Worm (Caenorhabditis elegans): ENCODE measurements around the gene uaf-1.

The uaf-1 gene

ce11 chrIII:1054096-1054495, 22.3 kb downstream of the uaf-1 start:
- TF ChIP-seq W03F9.2 (tag; optimal IDR thresholded peaks at IDR 0.05) (no peak), dao-5 (tag; optimal IDR thresholded peaks at IDR 0.05) (no peak), him-1 (tag; optimal IDR thresholded peaks at IDR 0.05) (no peak)

- no peak for TF ChIP-seq dao-5 (tag; optimal IDR thresholded peaks at IDR 0.05)
- no peak for TF ChIP-seq him-1 (tag; optimal IDR thresholded peaks at IDR 0.05)
- TF ChIP-seq W03F9.2 (tag; optimal IDR thresholded peaks at IDR 0.05): no peak
These were observed 23.3 kb downstream of the uaf-1 start, which contains the start of gene fbxo-11.2 for ce11 chrIII:1053067-1053466. TSS of gene fbxo-11.2 (minus strand) at chrIII:1053242.

- TF ChIP-seq dao-5 (tag; optimal IDR thresholded peaks at IDR 0.05) (no peak), him-1 (tag; optimal IDR thresholded peaks at IDR 0.05) (no peak), W03F9.2 (tag; optimal IDR thresholded peaks at IDR 0.05) (no peak)
These were observed 24.1 kb downstream of the uaf-1 start for ce11 chrIII:1052291-1052690.

ce11 chrIII:1051877-1052276, 24.5 kb downstream of the uaf-1 start:
- TF ChIP-seq W03F9.2 (tag; optimal IDR thresholded peaks at IDR 0.05) (no peak), him-1 (tag; optimal IDR thresholded peaks at IDR 0.05) (no peak), dao-5 (tag; optimal IDR thresholded peaks at IDR 0.05) (no peak)

- TF ChIP-seq W03F9.2 (tag; optimal IDR thresholded peaks at IDR 0.05) (no peak), him-1 (tag; optimal IDR thresholded peaks at IDR 0.05) (no peak), dao-5 (tag; optimal IDR thresholded peaks at IDR 0.05) (no peak)
These were observed 32.6 kb downstream of the uaf-1 start for ce11 chrIII:1043790-1044189.

- TF ChIP-seq dao-5 (tag; optimal IDR thresholded peaks at IDR 0.05) (no peak), him-1 (tag; optimal IDR thresholded peaks at IDR 0.05) (no peak), W03F9.2 (tag; optimal IDR thresholded peaks at IDR 0.05) (no peak)
These were observed 36.3 kb downstream of the uaf-1 start for ce11 chrIII:1040059-1040458.

ce11 chrIII:1037173-1037572, 39.2 kb downstream of the uaf-1 start, which contains the start of the genes chin-1 and BE0003N10.1:
TSS of gene chin-1 (minus strand) at chrIII:1037212.
TSS of gene BE0003N10.1 (plus strand) at chrIII:1037492.
- peak; percentile 45 for TF ChIP-seq W03F9.2 (tag; optimal IDR thresholded peaks at IDR 0.05)
- TF ChIP-seq him-1 (tag; optimal IDR thresholded peaks at IDR 0.05): no peak

ce11 chrIII:1034853-1035252, 41.5 kb downstream of the uaf-1 start:
- TF ChIP-seq him-1 (tag; optimal IDR thresholded peaks at IDR 0.05): no peak
- no peak for TF ChIP-seq W03F9.2 (tag; optimal IDR thresholded peaks at IDR 0.05)
- TF ChIP-seq dao-5 (tag; optimal IDR thresholded peaks at IDR 0.05): no peak

- TF ChIP-seq him-1 (tag; optimal IDR thresholded peaks at IDR 0.05): no peak
- TF ChIP-seq dao-5 (tag; optimal IDR thresholded peaks at IDR 0.05): no peak
- no peak for TF ChIP-seq W03F9.2 (tag; optimal IDR thresholded peaks at IDR 0.05)
These were observed 45.4 kb downstream of the uaf-1 start, which contains the start of the genes clc-26 and E_BE45912.2 for ce11 chrIII:1030965-1031364. TSS of gene clc-26 (minus strand) at chrIII:1031065. TSS of gene E_BE45912.2 (minus strand) at chrIII:1031103.

ce11 chrIII:1028233-1028632, 48.1 kb downstream of the uaf-1 start:
- TF ChIP-seq him-1 (tag; optimal IDR thresholded peaks at IDR 0.05) (no peak), W03F9.2 (tag; optimal IDR thresholded peaks at IDR 0.05) (no peak), dao-5 (tag; optimal IDR thresholded peaks at IDR 0.05) (no peak)

ce11 chrIII:1026261-1026660, 50.1 kb downstream of the uaf-1 start, which contains the start of gene clc-25:
TSS of gene clc-25 (minus strand) at chrIII:1026361.
- TF ChIP-seq W03F9.2 (tag; optimal IDR thresholded peaks at IDR 0.05) (no peak), him-1 (tag; optimal IDR thresholded peaks at IDR 0.05) (no peak), dao-5 (tag; optimal IDR thresholded peaks at IDR 0.05) (no peak)

ce11 chrIII:1020732-1021131, 55.6 kb downstream of the uaf-1 start, which contains the start of gene clc-23:
TSS of gene clc-23 (plus strand) at chrIII:1020954.
- TF ChIP-seq him-1 (tag; optimal IDR thresholded peaks at IDR 0.05) (no peak), dao-5 (tag; optimal IDR thresholded peaks at IDR 0.05) (no peak), W03F9.2 (tag; optimal IDR thresholded peaks at IDR 0.05) (no peak)

- TF ChIP-seq W03F9.2 (tag; optimal IDR thresholded peaks at IDR 0.05) (no peak), dao-5 (tag; optimal IDR thresholded peaks at IDR 0.05) (no peak), him-1 (tag; optimal IDR thresholded peaks at IDR 0.05) (no peak)
These were observed 60.3 kb downstream of the uaf-1 start, which contains the start of gene Y34F4.3 for ce11 chrIII:1016080-1016479. TSS of gene Y34F4.3 (minus strand) at chrIII:1016180.
